Worm (Caenorhabditis elegans) whole organism, midembryonic: ENCODE results near the gene dod-23.

Experiments used
- cog-1 ChIP-seq: sonication (generic microtip); optimal IDR thresholded peaks from 2 replicates; lab custom pipeline; 2016; ENCODE audit warnings: missing genetic modification characterization, missing compliant biosample characterization
- klf-2 ChIP-seq: fragments of 200-800 bp; sonication (Bioruptor generic); conservative IDR thresholded peaks from 2 replicates; pipeline ENCODE4 v1.3.6; 2022; ENCODE audit warnings: missing genetic modification reagents, missing genetic modification characterization, missing compliant biosample characterization
- ref-1 ChIP-seq: fragments of 200-800 bp; sonication (Bioruptor generic); conservative IDR thresholded peaks from 2 replicates; pipeline ENCODE4 v1.3.6; 2022; ENCODE audit warnings: missing genetic modification reagents, missing genetic modification characterization, missing compliant biosample characterization
- tab-1 ChIP-seq: fragments of 200-800 bp; sonication (Bioruptor generic); IDR thresholded peaks from 2 replicates; pipeline ENCODE4 v1.3.6; 2022; ENCODE audit warnings: missing genetic modification characterization, missing compliant biosample characterization
- ztf-23 ChIP-seq: fragments of 200-800 bp; sonication (Bioruptor generic); IDR thresholded peaks from 2 replicates; pipeline ENCODE4 v1.3.6; 2022; ENCODE audit warnings: missing genetic modification reagents, missing genetic modification characterization, missing compliant biosample characterization
- ztf-29 ChIP-seq: fragments of 200-800 bp; sonication (Bioruptor generic); IDR thresholded peaks from 2 replicates; pipeline ENCODE4 v1.3.6; 2022; ENCODE audit warnings: missing genetic modification reagents, missing genetic modification characterization, missing compliant biosample characterization

DNA sequence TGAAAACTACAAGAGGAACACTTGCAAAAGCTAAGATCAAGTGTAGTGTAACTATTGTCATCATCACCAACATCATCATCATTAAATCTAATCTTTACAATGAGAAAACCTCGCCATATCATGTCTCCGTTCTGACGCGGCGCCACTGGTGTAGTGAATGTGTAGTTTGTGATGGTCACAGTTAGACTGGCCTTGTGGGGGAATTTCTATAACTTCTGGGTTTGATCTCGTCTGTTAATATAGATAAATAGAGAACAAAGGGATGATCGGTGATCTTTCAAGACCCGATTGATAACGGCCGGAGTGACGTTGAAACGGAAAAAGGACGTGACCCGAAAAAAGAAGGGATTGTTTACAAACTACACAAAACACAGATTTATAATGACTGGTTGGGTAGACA, 41.8 kb upstream of the dod-23 start:
- TF ChIP-seq klf-2 (GFP tag; lab: Robert Waterston, UW) (no peak), ref-1 (no peak), ztf-23 (no peak), ztf-29 (GFP tag; lab: Robert Waterston, UW) (no peak), cog-1 (tag; lab: Kevin White, UChicago) (no peak), tab-1 (GFP tag; lab: Robert Waterston, UW) (no peak)
